Fruit fly (Drosophila melanogaster) whole organism, embryonic: ENCODE data around the gene Rab39.

Experiments
- Aef1 ChIP-seq: fragments of 200-800 bp; sonication (Bioruptor generic); IDR thresholded peaks from 3 replicates; pipeline ENCODE4 v1.3.6; 2022; ENCODE audit warnings: missing biosample characterization, missing genetic modification characterization
- Antp ChIP-seq: fragments of 200-800 bp; sonication (Bioruptor generic); optimal IDR thresholded peaks from 3 replicates; lab custom pipeline; 2016; ENCODE audit warnings: missing biosample characterization, missing genetic modification characterization
- Atf-2 ChIP-seq: fragments of 200-800 bp; sonication (Bioruptor generic); optimal IDR thresholded peaks from 2 replicates; lab custom pipeline; 2016; ENCODE audit warnings: missing biosample characterization, missing genetic modification characterization
- Bgb ChIP-seq: fragments of 200-800 bp; sonication (Bioruptor generic); IDR thresholded peaks from 2 replicates; pipeline ENCODE4 v1.3.6; 2022; ENCODE audit warnings: missing biosample characterization, missing genetic modification characterization; ENCODE audit not compliant: partially characterized antibody
- C15 ChIP-seq: fragments of 200-800 bp; sonication (Bioruptor generic); IDR thresholded peaks from 3 replicates; pipeline ENCODE4 v1.3.6; 2022; ENCODE audit warnings: missing biosample characterization, missing genetic modification characterization
- CG10321 ChIP-seq: fragments of 200-800 bp; sonication (Bioruptor generic); IDR thresholded peaks from 2 replicates; pipeline ENCODE4 v1.3.6; 2022; ENCODE audit warnings: missing biosample characterization, missing genetic modification characterization
- CG11085 ChIP-seq: fragments of 200-800 bp; sonication (Bioruptor generic); IDR thresholded peaks from 2 replicates; pipeline ENCODE4 v1.3.6; 2022; ENCODE audit warnings: missing biosample characterization, missing genetic modification characterization
- CG11504 ChIP-seq: fragments of 200-800 bp; sonication (Bioruptor generic); optimal IDR thresholded peaks from 3 replicates; lab custom pipeline; 2019; ENCODE audit warnings: missing biosample characterization, mild to moderate bottlenecking, missing genetic modification characterization, moderate library complexity
- CG12071 ChIP-seq: fragments of 200-800 bp; sonication (Bioruptor generic); optimal IDR thresholded peaks from 3 replicates; lab custom pipeline; 2018; ENCODE audit warnings: missing biosample characterization, mild to moderate bottlenecking, missing genetic modification characterization
- CG1233 ChIP-seq: fragments of 200-800 bp; sonication (Bioruptor generic); optimal IDR thresholded peaks from 4 replicates; lab custom pipeline; 2018; ENCODE audit warnings: missing biosample characterization, mild to moderate bottlenecking, missing genetic modification characterization
- CG12659 ChIP-seq: fragments of 200-800 bp; sonication (Bioruptor generic); optimal IDR thresholded peaks from 3 replicates; lab custom pipeline; 2017; ENCODE audit warnings: mild to moderate bottlenecking, missing biosample characterization, missing genetic modification reagents, missing genetic modification characterization
- CG14014 ChIP-seq: fragments of 200-800 bp; sonication (Bioruptor generic); IDR thresholded peaks from 2 replicates; pipeline ENCODE4 v1.3.6; 2022; ENCODE audit warnings: missing biosample characterization, missing genetic modification characterization
- CG15479 ChIP-seq: fragments of 200-800 bp; sonication (Bioruptor generic); optimal IDR thresholded peaks from 3 replicates; lab custom pipeline; 2019; ENCODE audit warnings: missing biosample characterization, mild to moderate bottlenecking, missing genetic modification characterization, moderate library complexity
- CG1647 ChIP-seq: fragments of 200-800 bp; sonication (Bioruptor generic); optimal IDR thresholded peaks from 3 replicates; lab custom pipeline; 2016; ENCODE audit warnings: missing biosample characterization, missing genetic modification characterization
- CG17186 ChIP-seq: fragments of 200-800 bp; sonication (Bioruptor generic); optimal IDR thresholded peaks from 3 replicates; lab custom pipeline; 2017; ENCODE audit warnings: missing biosample characterization, missing genetic modification reagents, missing genetic modification characterization
- CG2129 ChIP-seq: fragments of 200-800 bp; sonication (Bioruptor generic); IDR thresholded peaks from 2 replicates; pipeline ENCODE4 v1.3.6; 2022; ENCODE audit warnings: missing biosample characterization, missing genetic modification characterization; ENCODE audit not compliant: partially characterized antibody
- CG2678 ChIP-seq: fragments of 200-800 bp; sonication (Bioruptor generic); optimal IDR thresholded peaks from 3 replicates; lab custom pipeline; 2019; ENCODE audit warnings: missing biosample characterization, mild to moderate bottlenecking, missing genetic modification characterization, moderate library complexity
- CG30431 ChIP-seq: fragments of 200-800 bp; sonication (Bioruptor generic); optimal IDR thresholded peaks from 2 replicates; lab custom pipeline; 2017; ENCODE audit warnings: missing biosample characterization, missing genetic modification characterization
- CG3065 ChIP-seq: fragments of 200-800 bp; sonication (Bioruptor generic); optimal IDR thresholded peaks from 2 replicates; lab custom pipeline; 2016; ENCODE audit warnings: missing biosample characterization, missing genetic modification characterization
- CG32772 ChIP-seq: fragments of 200-800 bp; sonication (Bioruptor generic); IDR thresholded peaks from 2 replicates; pipeline ENCODE4 v1.3.6; 2022; ENCODE audit warnings: missing biosample characterization, missing genetic modification characterization
- CG3726 ChIP-seq: fragments of 200-800 bp; sonication (Bioruptor generic); IDR thresholded peaks from 3 replicates; pipeline ENCODE4, ENCODE4 v1.3.6; 2022; ENCODE audit warnings: missing biosample characterization, missing genetic modification characterization
- CG42726 ChIP-seq: fragments of 200-800 bp; sonication (Bioruptor generic); IDR thresholded peaks from 2 replicates; pipeline ENCODE4 v1.3.6; 2022; ENCODE audit warnings: missing biosample characterization, missing genetic modification characterization; ENCODE audit not compliant: partially characterized antibody
- CG4854 ChIP-seq: fragments of 200-800 bp; sonication (Bioruptor generic); optimal IDR thresholded peaks from 2 replicates; lab custom pipeline; 2016; ENCODE audit warnings: missing biosample characterization, missing genetic modification characterization, inconsistent platforms
- CG5180 ChIP-seq: fragments of 200-800 bp; sonication (Bioruptor generic); optimal IDR thresholded peaks from 3 replicates; lab custom pipeline; 2017; ENCODE audit warnings: missing biosample characterization, missing genetic modification characterization, mild to moderate bottlenecking, moderate library complexity, missing genetic modification reagents
- CG6689 ChIP-seq: fragments of 200-800 bp; sonication (Bioruptor generic); IDR thresholded peaks from 2 replicates; pipeline ENCODE4 v1.3.6; 2022; ENCODE audit warnings: missing biosample characterization, missing genetic modification characterization
- CG6854 ChIP-seq: fragments of 200-800 bp; sonication (Bioruptor generic); optimal IDR thresholded peaks from 3 replicates; lab custom pipeline; 2017; ENCODE audit warnings: missing biosample characterization, mild to moderate bottlenecking, missing genetic modification characterization
- CG8089 ChIP-seq: fragments of 200-800 bp; sonication (Bioruptor generic); optimal IDR thresholded peaks from 3 replicates; lab custom pipeline; 2016; ENCODE audit warnings: missing biosample characterization, missing genetic modification characterization
- CG8359 ChIP-seq: fragments of 200-800 bp; sonication (Bioruptor generic); optimal IDR thresholded peaks from 2 replicates; lab custom pipeline; 2017; ENCODE audit warnings: missing biosample characterization, mild to moderate bottlenecking, missing genetic modification characterization, borderline replicate concordance
- CG8924 ChIP-seq: fragments of 200-800 bp; optimal IDR thresholded peaks from 3 replicates; lab custom pipeline; 2019; ENCODE audit warnings: missing biosample characterization, mild to moderate bottlenecking, missing genetic modification characterization, moderate library complexity
- Gug ChIP-seq: fragments of 200-800 bp; sonication (Bioruptor generic); IDR thresholded peaks from 4 replicates; pipeline ENCODE4 v1.3.6; 2022; ENCODE audit warnings: missing biosample characterization, missing genetic modification characterization
- Hey ChIP-seq: fragments of 200-800 bp; sonication (Bioruptor generic); optimal IDR thresholded peaks from 3 replicates; lab custom pipeline; 2018; ENCODE audit warnings: missing biosample characterization, mild to moderate bottlenecking, missing genetic modification characterization
- HmgD ChIP-seq: fragments of 200-800 bp; sonication (Bioruptor generic); optimal IDR thresholded peaks from 3 replicates; lab custom pipeline; 2016; ENCODE audit warnings: missing biosample characterization, missing genetic modification characterization
- Lhr ChIP-seq: fragments of 200-800 bp; sonication (Bioruptor generic); optimal IDR thresholded peaks from 3 replicates; lab custom pipeline; 2017; ENCODE audit warnings: mild to moderate bottlenecking, missing biosample characterization, missing genetic modification reagents, missing genetic modification characterization
- Mad ChIP-seq: fragments of 200-800 bp; sonication (Bioruptor generic); optimal IDR thresholded peaks from 2 replicates; lab custom pipeline; 2016; ENCODE audit warnings: missing biosample characterization, missing genetic modification characterization
- NFAT ChIP-seq: fragments of 200-800 bp; sonication (Bioruptor generic); IDR thresholded peaks from 2 replicates; pipeline ENCODE4 v1.3.6; 2022; ENCODE audit warnings: missing biosample characterization, missing genetic modification characterization
- Sox100B ChIP-seq: fragments of 200-800 bp; sonication (Bioruptor generic); optimal IDR thresholded peaks from 3 replicates; lab custom pipeline; 2018; ENCODE audit warnings: missing biosample characterization, mild to moderate bottlenecking, missing genetic modification characterization
- Sox102F ChIP-seq: fragments of 200-800 bp; sonication (Bioruptor generic); optimal IDR thresholded peaks from 2 replicates; lab custom pipeline; 2018; ENCODE audit warnings: missing biosample characterization, mild to moderate bottlenecking, missing genetic modification characterization, moderate library complexity
- Xrp1 ChIP-seq: fragments of 200-800 bp; sonication (Bioruptor generic); IDR thresholded peaks from 2 replicates; pipeline ENCODE4 v1.3.6; 2022; ENCODE audit warnings: missing biosample characterization, missing genetic modification characterization
- bbx ChIP-seq: fragments of 200-800 bp; sonication (Bioruptor generic); IDR thresholded peaks from 2 replicates; pipeline ENCODE4 v1.3.6; 2022; ENCODE audit warnings: missing biosample characterization, missing genetic modification characterization; ENCODE audit not compliant: partially characterized antibody
- crc ChIP-seq: fragments of 200-800 bp; sonication (Bioruptor generic); optimal IDR thresholded peaks from 2 replicates; lab custom pipeline; 2016; ENCODE audit warnings: missing biosample characterization, missing genetic modification characterization
- crol ChIP-seq: fragments of 200-800 bp; sonication (Bioruptor generic); IDR thresholded peaks from 2 replicates; pipeline ENCODE4 v1.3.6; 2022; ENCODE audit warnings: missing biosample characterization, missing genetic modification characterization
- ems ChIP-seq: fragments of 200-800 bp; sonication (Bioruptor generic); optimal IDR thresholded peaks from 3 replicates; lab custom pipeline; 2016; ENCODE audit warnings: missing biosample characterization, missing genetic modification characterization
- gcm ChIP-seq: fragments of 200-800 bp; sonication (Bioruptor generic); optimal IDR thresholded peaks from 2 replicates; lab custom pipeline; 2019; ENCODE audit warnings: missing biosample characterization, mild to moderate bottlenecking, missing genetic modification characterization, moderate library complexity
- gcm2 ChIP-seq: fragments of 200-800 bp; sonication (Bioruptor generic); optimal IDR thresholded peaks from 2 replicates; lab custom pipeline; 2016; ENCODE audit warnings: missing biosample characterization, missing genetic modification characterization
- gsb ChIP-seq: fragments of 200-800 bp; sonication (Bioruptor generic); IDR thresholded peaks from 2 replicates; pipeline ENCODE4 v1.3.6; 2022; ENCODE audit warnings: missing biosample characterization, missing genetic modification characterization
- hb ChIP-seq: fragments of 200-800 bp; sonication (Bioruptor generic); IDR thresholded peaks from 3 replicates; pipeline ENCODE4 v1.3.6; 2022; ENCODE audit warnings: missing biosample characterization, missing genetic modification characterization; ENCODE audit not compliant: partially characterized antibody
- pb ChIP-seq: fragments of 200-800 bp; sonication (Bioruptor generic); optimal IDR thresholded peaks from 3 replicates; lab custom pipeline; 2016; ENCODE audit warnings: missing biosample characterization, missing genetic modification characterization
- prd ChIP-seq, 3 experiments: fragments of >200 bp in 2 of 3; fragments of 200-800 bp in 1 of 3; sonication (Bioruptor generic) in 1 of 3; optimal IDR thresholded peaks in 2 of 3; IDR thresholded peaks in 1 of 3; 2 replicates in 2 of 3; 3 replicates in 1 of 3; pipeline versions ENCODE4 v1.3.6 to Lab custom; 2017 to 2022; ENCODE audit warnings: missing biosample characterization in 1 of 3, missing genetic modification characterization in 1 of 3
- toy ChIP-seq: fragments of 200-800 bp; sonication (Bioruptor generic); IDR thresholded peaks from 2 replicates; pipeline ENCODE4 v1.3.6; 2022; ENCODE audit warnings: missing biosample characterization, missing genetic modification characterization
- trem ChIP-seq: fragments of 200-800 bp; optimal IDR thresholded peaks from 3 replicates; lab custom pipeline; 2019; ENCODE audit warnings: missing biosample characterization, mild to moderate bottlenecking, missing genetic modification characterization, moderate library complexity
- wek ChIP-seq: fragments of 200-800 bp; sonication (Bioruptor generic); optimal IDR thresholded peaks from 3 replicates; lab custom pipeline; 2018; ENCODE audit warnings: missing biosample characterization, mild to moderate bottlenecking, missing genetic modification characterization, moderate library complexity

Gene Rab39

DNA sequence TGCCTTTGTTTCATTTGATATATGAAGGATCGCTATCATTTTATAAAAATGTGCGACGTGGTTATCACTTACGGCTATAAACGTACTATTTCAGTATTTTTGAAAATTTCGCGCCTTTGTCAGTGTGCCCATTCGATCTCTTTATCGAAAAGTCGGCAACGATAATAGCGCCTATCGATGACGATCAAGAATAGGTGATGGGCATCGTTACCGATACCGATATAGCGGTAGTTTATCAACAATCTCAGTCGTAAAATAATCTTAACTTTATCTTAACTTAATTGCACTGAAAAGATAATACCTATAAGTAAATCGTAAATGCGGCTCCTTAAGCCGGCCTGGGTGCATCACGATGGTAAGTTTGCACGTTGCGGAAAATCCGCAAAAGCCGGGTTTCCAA lies 12.8 kb upstream of the Rab39 start, which contains the start of gene Hira (continued):
- TF ChIP-seq Antp (GFP tag; lab: Kevin White, UChicago) (no peak), CG6689 (GFP tag; lab: Robert Waterston, UW) (no peak), CG32772 (GFP tag; lab: Robert Waterston, UW) (no peak), CG8924 (tag; lab: Kevin White, UChicago) (no peak), CG4854 (GFP tag; lab: Kevin White, UChicago) (no peak), CG3726 (GFP tag; lab: Robert Waterston, UW) (no peak), CG12071 (GFP tag; lab: Kevin White, UChicago) (no peak), ems (GFP tag; lab: Kevin White, UChicago) (no peak), CG15479 (no peak), gcm (GFP tag; lab: Kevin White, UChicago) (no peak), C15 (GFP tag; lab: Robert Waterston, UW) (no peak), Mad (no peak), CG17186 (GFP tag; lab: Kevin White, UChicago) (peak; percentile 21), HmgD (GFP tag; lab: Kevin White, UChicago) (no peak), crol (no peak), gsb (GFP tag; lab: Robert Waterston, UW) (no peak), pb (GFP tag; lab: Kevin White, UChicago) (no peak), crc (GFP tag; lab: Kevin White, UChicago) (no peak), Xrp1 (GFP tag; lab: Robert Waterston, UW) (no peak), Sox102F (no peak), CG11085 (no peak), Bgb (GFP tag; lab: Robert Waterston, UW) (peak; percentile 91), CG1647 (no peak), hb (GFP tag; lab: Robert Waterston, UW) (peak; percentile 82), NFAT (GFP tag; lab: Robert Waterston, UW) (no peak), trem (peak; percentile 45), CG11504 (tag; lab: Kevin White, UChicago) (no peak), CG42726 (no peak), toy (GFP tag; lab: Robert Waterston, UW) (no peak), Sox100B (GFP tag; lab: Kevin White, UChicago) (no peak), CG10321 (GFP tag; lab: Robert Waterston, UW) (no peak), CG8089 (no peak), CG1233 (GFP tag; lab: Kevin White, UChicago) (no peak), CG14014 (GFP tag; lab: Robert Waterston, UW) (no peak), Hey (tag; lab: Kevin White, UChicago) (no peak), CG2129 (GFP tag; lab: Robert Waterston, UW) (peak; percentile 43), Atf-2 (GFP tag; lab: Kevin White, UChicago) (no peak), CG2678 (tag; lab: Kevin White, UChicago) (no peak), Lhr (no peak), CG12659 (peak; percentile 21), gcm2 (no peak), CG6854 (GFP tag; lab: Kevin White, UChicago) (no peak), wek (GFP tag; lab: Kevin White, UChicago) (no peak), Aef1 (no peak), CG3065 (GFP tag; lab: Kevin White, UChicago) (no peak), CG30431 (GFP tag; lab: Kevin White, UChicago) (no peak), prd (optimal IDR thresholded peaks at IDR 0.05; lab: Kevin White, UChicago) (no peak), prd (GFP tag; IDR thresholded peaks at IDR 0.05; lab: Robert Waterston, UW) (no peak), CG8359 (no peak), Gug (GFP tag; lab: Robert Waterston, UW) (no peak), bbx (GFP tag; lab: Robert Waterston, UW) (peak; percentile 93), CG5180 (GFP tag; lab: Kevin White, UChicago) (no peak)
